Fruit fly (Drosophila melanogaster) whole organism, embryonic: ENCODE measurements around the gene CG31211.

ENCODE experiments used
- Antp ChIP-seq: fragments of 200-800 bp; sonication (Bioruptor generic); optimal IDR thresholded peaks from 3 replicates; lab custom pipeline; 2016; ENCODE audit warnings: missing biosample characterization, missing genetic modification characterization
- BEAF-32 ChIP-seq: fragments of 200-800 bp; sonication (Bioruptor generic); optimal IDR thresholded peaks from 3 replicates; lab custom pipeline; 2017; ENCODE audit warnings: missing biosample characterization, missing genetic modification characterization, mild to moderate bottlenecking, moderate library complexity, missing genetic modification reagents
- CG11696 ChIP-seq: fragments of 200-800 bp; sonication (Bioruptor generic); IDR thresholded peaks from 2 replicates; pipeline ENCODE4 v1.3.6; 2022; ENCODE audit warnings: missing biosample characterization, missing genetic modification characterization
- CG13123 ChIP-seq: fragments of 200-800 bp; sonication (Bioruptor generic); optimal IDR thresholded peaks from 2 replicates; lab custom pipeline; 2016; ENCODE audit warnings: missing biosample characterization, missing genetic modification characterization
- CG1529 ChIP-seq: fragments of 200-800 bp; sonication (Bioruptor generic); optimal IDR thresholded peaks from 3 replicates; lab custom pipeline; 2018; ENCODE audit warnings: missing biosample characterization, missing genetic modification characterization
- CG30403 ChIP-seq: fragments of 200-800 bp; sonication (Bioruptor generic); optimal IDR thresholded peaks from 3 replicates; lab custom pipeline; 2016; ENCODE audit warnings: missing biosample characterization, missing genetic modification characterization
- CG31224 ChIP-seq: fragments of 200-800 bp; sonication (Bioruptor generic); IDR thresholded peaks from 2 replicates; pipeline ENCODE4 v1.3.6; 2022; ENCODE audit warnings: missing biosample characterization, missing genetic modification characterization
- CG31365 ChIP-seq: fragments of 200-800 bp; sonication (Bioruptor generic); optimal IDR thresholded peaks from 2 replicates; lab custom pipeline; 2018; ENCODE audit warnings: missing biosample characterization, mild to moderate bottlenecking, missing genetic modification characterization
- CG33213 ChIP-seq: fragments of 200-800 bp; sonication (Bioruptor generic); optimal IDR thresholded peaks from 3 replicates; lab custom pipeline; 2016; ENCODE audit warnings: missing biosample characterization, missing genetic modification characterization
- CG33557 ChIP-seq: fragments of 200-800 bp; sonication (Bioruptor generic); optimal IDR thresholded peaks from 2 replicates; lab custom pipeline; 2019; ENCODE audit warnings: missing biosample characterization, mild to moderate bottlenecking, missing genetic modification characterization, moderate library complexity
- CG43689 ChIP-seq: fragments of 200-800 bp; sonication (Bioruptor generic); IDR thresholded peaks from 2 replicates; pipeline ENCODE4 v1.3.6; 2022; ENCODE audit warnings: missing biosample characterization, missing genetic modification characterization
- CG7271 ChIP-seq: fragments of 200-800 bp; sonication (Bioruptor generic); optimal IDR thresholded peaks from 2 replicates; lab custom pipeline; 2018; ENCODE audit warnings: missing biosample characterization, mild to moderate bottlenecking, missing genetic modification characterization, moderate library complexity
- CG8089 ChIP-seq: fragments of 200-800 bp; sonication (Bioruptor generic); optimal IDR thresholded peaks from 3 replicates; lab custom pipeline; 2016; ENCODE audit warnings: missing biosample characterization, missing genetic modification characterization
- CG8359 ChIP-seq: fragments of 200-800 bp; sonication (Bioruptor generic); optimal IDR thresholded peaks from 2 replicates; lab custom pipeline; 2017; ENCODE audit warnings: missing biosample characterization, mild to moderate bottlenecking, missing genetic modification characterization, borderline replicate concordance
- CG9215 ChIP-seq: fragments of 200-800 bp; sonication (Bioruptor generic); IDR thresholded peaks from 2 replicates; pipeline ENCODE4 v1.3.6; 2022; ENCODE audit warnings: missing biosample characterization, missing genetic modification characterization
- CkIIα-i1 ChIP-seq: fragments of 200-800 bp; sonication (Bioruptor generic); IDR thresholded peaks from 2 replicates; pipeline ENCODE4 v1.3.6; 2022; ENCODE audit warnings: missing biosample characterization, missing genetic modification characterization
- Dfd ChIP-seq, 2 experiments: fragments of >200 bp; optimal IDR thresholded peaks; 2 replicates each; lab custom pipeline; 2017; ENCODE audit warnings: missing biosample characterization in 2 of 2, missing genetic modification characterization in 2 of 2
- Doc2 ChIP-seq: fragments of 200-800 bp; sonication (Bioruptor generic); IDR thresholded peaks from 2 replicates; pipeline ENCODE4 v1.3.6; 2022; ENCODE audit warnings: missing biosample characterization, missing genetic modification characterization
- Dp ChIP-seq: fragments of 200-800 bp; sonication (Bioruptor generic); optimal IDR thresholded peaks from 2 replicates; lab custom pipeline; 2018; ENCODE audit warnings: missing biosample characterization, mild to moderate bottlenecking, missing genetic modification characterization, moderate library complexity
- Fer2 ChIP-seq: fragments of 200-800 bp; sonication (Bioruptor generic); optimal IDR thresholded peaks from 2 replicates; lab custom pipeline; 2018; ENCODE audit warnings: missing biosample characterization, mild to moderate bottlenecking, missing genetic modification characterization, moderate library complexity
- HLH3B ChIP-seq: fragments of 200-800 bp; sonication (Bioruptor generic); IDR thresholded peaks from 2 replicates; pipeline ENCODE4 v1.3.6; 2022; ENCODE audit warnings: missing biosample characterization, missing genetic modification characterization
- HmgZ ChIP-seq: fragments of 200-800 bp; sonication (Bioruptor generic); optimal IDR thresholded peaks from 2 replicates; lab custom pipeline; 2018; ENCODE audit warnings: missing biosample characterization, mild to moderate bottlenecking, missing genetic modification characterization
- Hr39 ChIP-seq: fragments of >200 bp; optimal IDR thresholded peaks from 2 replicates; lab custom pipeline; 2017
- NFAT ChIP-seq: fragments of 200-800 bp; sonication (Bioruptor generic); IDR thresholded peaks from 2 replicates; pipeline ENCODE4 v1.3.6; 2022; ENCODE audit warnings: missing biosample characterization, missing genetic modification characterization
- Nf-YB ChIP-seq: fragments of 200-800 bp; sonication (Bioruptor generic); optimal IDR thresholded peaks from 3 replicates; lab custom pipeline; 2019; ENCODE audit warnings: missing biosample characterization, mild to moderate bottlenecking, missing genetic modification characterization, moderate library complexity
- Six4 ChIP-seq: fragments of 200-800 bp; sonication (Bioruptor generic); optimal IDR thresholded peaks from 2 replicates; lab custom pipeline; 2016; ENCODE audit warnings: missing biosample characterization, missing genetic modification characterization
- Taf1 ChIP-seq: fragments of 200-800 bp; sonication (Bioruptor generic); IDR thresholded peaks from 2 replicates; pipeline ENCODE4 v1.3.6; 2022; ENCODE audit warnings: missing biosample characterization, missing genetic modification characterization
- YL-1 ChIP-seq: fragments of 200-800 bp; sonication (Bioruptor generic); optimal IDR thresholded peaks from 3 replicates; lab custom pipeline; 2017; ENCODE audit warnings: missing biosample characterization, mild to moderate bottlenecking, missing genetic modification characterization
- aop ChIP-seq: fragments of 200-800 bp; sonication (Bioruptor generic); IDR thresholded peaks from 2 replicates; pipeline ENCODE4 v1.3.6; 2022; ENCODE audit warnings: missing biosample characterization, missing genetic modification characterization
- bbx ChIP-seq: fragments of 200-800 bp; sonication (Bioruptor generic); IDR thresholded peaks from 2 replicates; pipeline ENCODE4 v1.3.6; 2022; ENCODE audit warnings: missing biosample characterization, missing genetic modification characterization; ENCODE audit not compliant: partially characterized antibody
- bsh ChIP-seq, 2 experiments: fragments of 200-800 bp; sonication (Bioruptor generic); optimal IDR thresholded peaks; 2 replicates each; lab custom pipeline; 2017 to 2018; ENCODE audit warnings: mild to moderate bottlenecking in 2 of 2, missing biosample characterization in 2 of 2, missing genetic modification characterization in 2 of 2, moderate library complexity in 1 of 2
- chm ChIP-seq: fragments of 200-800 bp; sonication (Bioruptor generic); IDR thresholded peaks from 2 replicates; pipeline ENCODE4 v1.3.6; 2022; ENCODE audit warnings: missing biosample characterization, missing genetic modification characterization
- chn ChIP-seq: fragments of 200-800 bp; sonication (Bioruptor generic); optimal IDR thresholded peaks from 2 replicates; lab custom pipeline; 2016; ENCODE audit warnings: missing biosample characterization, missing genetic modification characterization
- dan ChIP-seq: fragments of 200-800 bp; sonication (Bioruptor generic); IDR thresholded peaks from 2 replicates; pipeline ENCODE4 v1.3.6; 2022; ENCODE audit warnings: missing biosample characterization, missing genetic modification characterization
- dmrt11E ChIP-seq: fragments of 200-800 bp; sonication (Bioruptor generic); optimal IDR thresholded peaks from 3 replicates; lab custom pipeline; 2018; ENCODE audit warnings: missing biosample characterization, mild to moderate bottlenecking, missing genetic modification characterization, moderate library complexity
- dmrt99B ChIP-seq: fragments of 200-800 bp; sonication (Bioruptor generic); optimal IDR thresholded peaks from 2 replicates; lab custom pipeline; 2018; ENCODE audit warnings: missing biosample characterization, mild to moderate bottlenecking, missing genetic modification characterization, moderate library complexity
- emc ChIP-seq: fragments of 200-800 bp; sonication (Bioruptor generic); optimal IDR thresholded peaks from 2 replicates; lab custom pipeline; 2016; ENCODE audit warnings: missing biosample characterization, missing genetic modification characterization
- fru ChIP-seq: fragments of >200 bp; optimal IDR thresholded peaks from 2 replicates; lab custom pipeline; 2017
- inv ChIP-seq: fragments of 200-800 bp; sonication (Bioruptor generic); IDR thresholded peaks from 2 replicates; pipeline ENCODE4 v1.3.6; 2022; ENCODE audit warnings: missing biosample characterization, missing genetic modification characterization; ENCODE audit not compliant: partially characterized antibody
- klu ChIP-seq: fragments of 200-800 bp; sonication (Bioruptor generic); IDR thresholded peaks from 2 replicates; pipeline ENCODE4 v1.3.6; 2022; ENCODE audit warnings: missing biosample characterization, missing genetic modification characterization
- nerfin-1 ChIP-seq: fragments of 200-800 bp; sonication (Bioruptor generic); optimal IDR thresholded peaks from 3 replicates; lab custom pipeline; 2019; ENCODE audit warnings: missing biosample characterization, mild to moderate bottlenecking, missing genetic modification characterization, moderate library complexity
- org-1 ChIP-seq: fragments of 200-800 bp; sonication (Bioruptor generic); optimal IDR thresholded peaks from 2 replicates; lab custom pipeline; 2017; ENCODE audit warnings: missing biosample characterization, missing genetic modification characterization
- p53 ChIP-seq: fragments of 200-800 bp; sonication (Bioruptor generic); optimal IDR thresholded peaks from 2 replicates; lab custom pipeline; 2016; ENCODE audit warnings: missing biosample characterization, missing genetic modification characterization
- pho ChIP-seq: fragments of 200-800 bp; sonication (Bioruptor generic); optimal IDR thresholded peaks from 2 replicates; lab custom pipeline; 2016; ENCODE audit warnings: missing biosample characterization, missing genetic modification characterization
- phol ChIP-seq: fragments of 200-800 bp; sonication (Bioruptor generic); optimal IDR thresholded peaks from 3 replicates; lab custom pipeline; 2018; ENCODE audit warnings: missing biosample characterization, mild to moderate bottlenecking, missing genetic modification characterization, moderate library complexity
- psq ChIP-seq: fragments of 200-800 bp; sonication (Bioruptor generic); optimal IDR thresholded peaks from 2 replicates; lab custom pipeline; 2017; ENCODE audit warnings: missing biosample characterization, missing genetic modification characterization
- seq ChIP-seq: fragments of 200-800 bp; sonication (Bioruptor generic); IDR thresholded peaks from 2 replicates; pipeline ENCODE4 v1.3.6; 2022; ENCODE audit warnings: missing biosample characterization, missing genetic modification characterization
- sob ChIP-seq: fragments of 200-800 bp; sonication (Bioruptor generic); IDR thresholded peaks from 2 replicates; pipeline ENCODE4 v1.3.6; 2022; ENCODE audit warnings: missing biosample characterization, missing genetic modification characterization
- tap ChIP-seq: fragments of 200-800 bp; optimal IDR thresholded peaks from 3 replicates; lab custom pipeline; 2019; ENCODE audit warnings: missing biosample characterization, mild to moderate bottlenecking, missing genetic modification characterization, moderate library complexity
- tx ChIP-seq: fragments of 200-800 bp; sonication (Bioruptor generic); optimal IDR thresholded peaks from 2 replicates; lab custom pipeline; 2016; ENCODE audit warnings: missing biosample characterization, missing genetic modification characterization
- vnd ChIP-seq: fragments of 200-800 bp; sonication (Bioruptor generic); IDR thresholded peaks from 3 replicates; pipeline ENCODE4 v1.3.6; 2022; ENCODE audit warnings: missing biosample characterization, missing genetic modification characterization; ENCODE audit not compliant: partially characterized antibody
- wor ChIP-seq: fragments of 200-800 bp; sonication (Bioruptor generic); IDR thresholded peaks from 2 replicates; pipeline ENCODE4 v1.3.6; 2022; ENCODE audit warnings: missing biosample characterization, missing genetic modification characterization
- zf30C ChIP-seq: fragments of 200-800 bp; sonication (Bioruptor generic); optimal IDR thresholded peaks from 3 replicates; lab custom pipeline; 2018; ENCODE audit warnings: missing biosample characterization, mild to moderate bottlenecking, missing genetic modification characterization

CG31211 gene

dm6 chr3R:11974631-11975030 lies 25.2 kb downstream of the CG31211 start, which contains the start of gene Tango9 (continued):
- TF ChIP-seq Hr39 (no peak), psq (no peak), Dp (GFP tag; lab: Kevin White, UChicago) (peak; percentile 90), Dfd (GFP tag; optimal IDR thresholded peaks at IDR 0.05; lab: Kevin White, UChicago) (no peak), CG8359 (GFP tag; lab: Kevin White, UChicago) (no peak), CG11696 (no peak), NFAT (GFP tag; lab: Robert Waterston, UW) (no peak), BEAF-32 (GFP tag; lab: Kevin White, UChicago) (peak; percentile 38), CG13123 (GFP tag; lab: Kevin White, UChicago) (no peak), CG30403 (GFP tag; lab: Kevin White, UChicago) (no peak), aop (GFP tag; lab: Robert Waterston, UW) (no peak), fru (lab: Kevin White, UChicago) (no peak), CG9215 (GFP tag; lab: Robert Waterston, UW) (no peak), p53 (GFP tag; lab: Kevin White, UChicago) (peak; percentile 9), dmrt99B (no peak), inv (no peak), Doc2 (GFP tag; lab: Robert Waterston, UW) (no peak), pho (GFP tag; lab: Kevin White, UChicago) (no peak), klu (GFP tag; lab: Robert Waterston, UW) (no peak), Antp (GFP tag; lab: Kevin White, UChicago) (no peak), Taf1 (GFP tag; lab: Robert Waterston, UW) (no peak), CkIIα-i1 (GFP tag; lab: Robert Waterston, UW) (no peak), CG7271 (no peak), phol (tag; lab: Kevin White, UChicago) (peak; percentile 39), vnd (no peak), zf30C (GFP tag; lab: Kevin White, UChicago) (no peak), wor (GFP tag; lab: Robert Waterston, UW) (no peak), CG43689 (GFP tag; lab: Robert Waterston, UW) (no peak), CG1529 (GFP tag; lab: Kevin White, UChicago) (no peak), seq (GFP tag; lab: Robert Waterston, UW) (no peak), chn (GFP tag; lab: Kevin White, UChicago) (no peak), Fer2 (tag; lab: Kevin White, UChicago) (no peak), CG31365 (tag; lab: Kevin White, UChicago) (no peak), CG33213 (peak; percentile 28), bbx (no peak), dan (GFP tag; lab: Robert Waterston, UW) (no peak), emc (GFP tag; lab: Kevin White, UChicago) (no peak), dmrt11E (tag; lab: Kevin White, UChicago) (no peak), sob (GFP tag; lab: Robert Waterston, UW) (no peak), bsh (GFP tag; optimal IDR thresholded peaks at IDR 0.05; lab: Kevin White, UChicago) (no peak), tap (no peak), Nf-YB (GFP tag; lab: Kevin White, UChicago) (no peak), CG33557 (GFP tag; lab: Kevin White, UChicago) (no peak), org-1 (no peak), HmgZ (tag; lab: Kevin White, UChicago) (peak; percentile 40), tx (no peak), YL-1 (GFP tag; lab: Kevin White, UChicago) (peak; percentile 39), HLH3B (GFP tag; lab: Robert Waterston, UW) (0 out of 2 replicates have a peak, but pooled peaks have one; percentile 9), nerfin-1 (tag; lab: Kevin White, UChicago) (no peak), chm (GFP tag; lab: Robert Waterston, UW) (no peak), Six4 (no peak), CG8089 (no peak), CG31224 (GFP tag; lab: Robert Waterston, UW) (no peak)
